Fruit fly (Drosophila melanogaster) whole organism, embryonic: ENCODE measurements around the gene HP1e.

Source experiments
- Adf1 ChIP-seq: fragments of 200-800 bp; sonication (Bioruptor generic); IDR thresholded peaks from 2 replicates; pipeline ENCODE4 v1.3.6; 2022; ENCODE audit warnings: missing biosample characterization, missing genetic modification characterization
- BEAF-32 ChIP-seq: fragments of 200-800 bp; sonication (Bioruptor generic); optimal IDR thresholded peaks from 3 replicates; lab custom pipeline; 2017; ENCODE audit warnings: missing biosample characterization, missing genetic modification characterization, mild to moderate bottlenecking, moderate library complexity, missing genetic modification reagents
- Bteb2 ChIP-seq: fragments of 200-800 bp; sonication (Bioruptor generic); optimal IDR thresholded peaks from 2 replicates; lab custom pipeline; 2016; ENCODE audit warnings: missing biosample characterization, missing genetic modification characterization
- CG11093 ChIP-seq: fragments of 200-800 bp; sonication (Bioruptor generic); IDR thresholded peaks from 3 replicates; pipeline ENCODE4 v1.3.6; 2022; ENCODE audit warnings: missing biosample characterization, missing genetic modification characterization
- CG11504 ChIP-seq: fragments of 200-800 bp; sonication (Bioruptor generic); optimal IDR thresholded peaks from 3 replicates; lab custom pipeline; 2019; ENCODE audit warnings: missing biosample characterization, mild to moderate bottlenecking, missing genetic modification characterization, moderate library complexity
- CG12659 ChIP-seq: fragments of 200-800 bp; sonication (Bioruptor generic); optimal IDR thresholded peaks from 3 replicates; lab custom pipeline; 2017; ENCODE audit warnings: mild to moderate bottlenecking, missing biosample characterization, missing genetic modification reagents, missing genetic modification characterization
- CG12769 ChIP-seq: fragments of 200-800 bp; sonication (Bioruptor generic); optimal IDR thresholded peaks from 2 replicates; lab custom pipeline; 2019; ENCODE audit warnings: missing biosample characterization, mild to moderate bottlenecking, missing genetic modification characterization, moderate library complexity
- CG15073 ChIP-seq: fragments of 200-800 bp; sonication (Bioruptor generic); optimal IDR thresholded peaks from 2 replicates; lab custom pipeline; 2016; ENCODE audit warnings: missing biosample characterization, missing genetic modification characterization
- CG15479 ChIP-seq: fragments of 200-800 bp; sonication (Bioruptor generic); optimal IDR thresholded peaks from 3 replicates; lab custom pipeline; 2019; ENCODE audit warnings: missing biosample characterization, mild to moderate bottlenecking, missing genetic modification characterization, moderate library complexity
- CG1602 ChIP-seq: fragments of 200-800 bp; sonication (Bioruptor generic); optimal IDR thresholded peaks from 3 replicates; lab custom pipeline; 2016; ENCODE audit warnings: missing biosample characterization, missing genetic modification characterization
- CG17612 ChIP-seq: fragments of 200-800 bp; sonication (Bioruptor generic); IDR thresholded peaks from 2 replicates; pipeline ENCODE4 v1.3.6; 2022; ENCODE audit warnings: missing biosample characterization, missing genetic modification characterization
- CG18476 ChIP-seq: fragments of 200-800 bp; sonication (Bioruptor generic); optimal IDR thresholded peaks from 2 replicates; lab custom pipeline; 2016; ENCODE audit warnings: missing biosample characterization, mild to moderate bottlenecking, missing genetic modification characterization
- CG18599 ChIP-seq: fragments of 200-800 bp; sonication (Bioruptor generic); optimal IDR thresholded peaks from 3 replicates; lab custom pipeline; 2017; ENCODE audit warnings: missing biosample characterization, missing genetic modification characterization, mild to moderate bottlenecking, moderate library complexity, missing genetic modification reagents
- CG31441 ChIP-seq: fragments of 200-800 bp; sonication (Bioruptor generic); IDR thresholded peaks from 2 replicates; pipeline ENCODE4 v1.3.6; 2022; ENCODE audit warnings: missing biosample characterization, missing genetic modification characterization
- CG3281 ChIP-seq: fragments of 200-800 bp; sonication (Bioruptor generic); optimal IDR thresholded peaks from 3 replicates; lab custom pipeline; 2017; ENCODE audit warnings: missing biosample characterization, mild to moderate bottlenecking, missing genetic modification characterization
- CG34376 ChIP-seq: fragments of 200-800 bp; sonication (Bioruptor generic); optimal IDR thresholded peaks from 2 replicates; lab custom pipeline; 2018; ENCODE audit warnings: missing biosample characterization, mild to moderate bottlenecking, missing genetic modification characterization
- CG4617 ChIP-seq: fragments of 200-800 bp; sonication (Bioruptor generic); optimal IDR thresholded peaks from 3 replicates; lab custom pipeline; 2016; ENCODE audit warnings: missing biosample characterization, missing genetic modification characterization, borderline replicate concordance
- CG5245 ChIP-seq: fragments of 200-800 bp; sonication (Bioruptor generic); optimal IDR thresholded peaks from 3 replicates; lab custom pipeline; 2016; ENCODE audit warnings: missing biosample characterization, missing genetic modification characterization
- CG7963 ChIP-seq: fragments of 200-800 bp; sonication (Bioruptor generic); IDR thresholded peaks from 3 replicates; pipeline ENCODE4 v1.3.6; 2022; ENCODE audit warnings: missing biosample characterization, missing genetic modification characterization; ENCODE audit not compliant: partially characterized antibody
- CG9797 ChIP-seq: fragments of 200-800 bp; sonication (Bioruptor generic); optimal IDR thresholded peaks from 3 replicates; lab custom pipeline; 2018; ENCODE audit warnings: missing biosample characterization, mild to moderate bottlenecking, missing genetic modification characterization
- D19B ChIP-seq: fragments of 200-800 bp; sonication (Bioruptor generic); optimal IDR thresholded peaks from 2 replicates; lab custom pipeline; 2017; ENCODE audit warnings: missing biosample characterization, mild to moderate bottlenecking, missing genetic modification characterization
- Dp ChIP-seq: fragments of 200-800 bp; sonication (Bioruptor generic); optimal IDR thresholded peaks from 2 replicates; lab custom pipeline; 2018; ENCODE audit warnings: missing biosample characterization, mild to moderate bottlenecking, missing genetic modification characterization, moderate library complexity
- Eip74EF ChIP-seq, 2 experiments: fragments of 200-800 bp in 1 of 2; fragments of >200 bp in 1 of 2; sonication (Bioruptor generic) in 1 of 2; optimal IDR thresholded peaks; 2 replicates each; lab custom pipeline; 2017 to 2019; ENCODE audit warnings: missing biosample characterization in 2 of 2, missing genetic modification characterization in 2 of 2, mild to moderate bottlenecking in 1 of 2, moderate library complexity in 1 of 2
- HLH3B ChIP-seq: fragments of 200-800 bp; sonication (Bioruptor generic); IDR thresholded peaks from 2 replicates; pipeline ENCODE4 v1.3.6; 2022; ENCODE audit warnings: missing biosample characterization, missing genetic modification characterization
- Hsf ChIP-seq: fragments of 200-800 bp; sonication (Bioruptor generic); optimal IDR thresholded peaks from 3 replicates; lab custom pipeline; 2016; ENCODE audit warnings: missing biosample characterization, missing genetic modification characterization
- Mrtf ChIP-seq: fragments of 200-800 bp; sonication (Bioruptor generic); IDR thresholded peaks from 3 replicates; pipeline ENCODE4 v1.3.6; 2022; ENCODE audit warnings: missing biosample characterization, missing genetic modification characterization
- NC2β ChIP-seq: fragments of 200-800 bp; sonication (Bioruptor generic); optimal IDR thresholded peaks from 2 replicates; lab custom pipeline; 2016; ENCODE audit warnings: missing biosample characterization, missing genetic modification characterization
- NFAT ChIP-seq: fragments of 200-800 bp; sonication (Bioruptor generic); IDR thresholded peaks from 2 replicates; pipeline ENCODE4 v1.3.6; 2022; ENCODE audit warnings: missing biosample characterization, missing genetic modification characterization
- Nf-YC ChIP-seq: fragments of 200-800 bp; optimal IDR thresholded peaks from 3 replicates; lab custom pipeline; 2019; ENCODE audit warnings: missing biosample characterization, mild to moderate bottlenecking, missing genetic modification characterization, moderate library complexity
- Oli ChIP-seq: fragments of 200-800 bp; sonication (Bioruptor generic); optimal IDR thresholded peaks from 2 replicates; lab custom pipeline; 2018; ENCODE audit warnings: missing biosample characterization, mild to moderate bottlenecking, missing genetic modification characterization, moderate library complexity
- Poxn ChIP-seq: fragments of 200-800 bp; sonication (Bioruptor generic); IDR thresholded peaks from 2 replicates; pipeline ENCODE4 v1.3.6; 2022; ENCODE audit warnings: missing biosample characterization, missing genetic modification characterization
- Rfx ChIP-seq: fragments of 200-800 bp; sonication (Bioruptor generic); IDR thresholded peaks from 2 replicates; pipeline ENCODE4 v1.3.6; 2022; ENCODE audit warnings: missing biosample characterization, missing genetic modification characterization
- bab2 ChIP-seq: fragments of 200-800 bp; sonication (Bioruptor generic); optimal IDR thresholded peaks from 2 replicates; lab custom pipeline; 2016; ENCODE audit warnings: missing biosample characterization, missing genetic modification characterization
- caup ChIP-seq: fragments of 200-800 bp; sonication (Bioruptor generic); optimal IDR thresholded peaks from 3 replicates; lab custom pipeline; 2017; ENCODE audit warnings: missing biosample characterization, mild to moderate bottlenecking, missing genetic modification characterization, moderate library complexity; ENCODE audit not compliant: severe bottlenecking
- danr ChIP-seq: fragments of 200-800 bp; sonication (Bioruptor generic); IDR thresholded peaks from 2 replicates; pipeline ENCODE4 v1.3.6; 2022; ENCODE audit warnings: missing biosample characterization, missing genetic modification characterization
- dati ChIP-seq: fragments of 200-800 bp; sonication (Bioruptor generic); IDR thresholded peaks from 2 replicates; pipeline ENCODE4 v1.3.6; 2022; ENCODE audit warnings: missing biosample characterization, missing genetic modification characterization
- dpn ChIP-seq, 2 experiments: fragments of 200-800 bp; sonication (Bioruptor generic); optimal IDR thresholded peaks; 3 replicates each; lab custom pipeline; 2016; ENCODE audit warnings: missing biosample characterization in 2 of 2, missing genetic modification characterization in 2 of 2
- jing ChIP-seq: fragments of 200-800 bp; sonication (Bioruptor generic); optimal IDR thresholded peaks from 2 replicates; lab custom pipeline; 2018; ENCODE audit warnings: missing biosample characterization, mild to moderate bottlenecking, missing genetic modification characterization
- nau ChIP-seq: fragments of 200-800 bp; sonication (Bioruptor generic); optimal IDR thresholded peaks from 3 replicates; lab custom pipeline; 2017; ENCODE audit warnings: missing biosample characterization, mild to moderate bottlenecking, missing genetic modification characterization, missing genetic modification reagents
- onecut ChIP-seq: fragments of 200-800 bp; sonication (Bioruptor generic); IDR thresholded peaks from 2 replicates; pipeline ENCODE4 v1.3.6; 2022; ENCODE audit warnings: missing biosample characterization, missing genetic modification characterization
- pan ChIP-seq, 4 experiments: fragments of >200 bp in 3 of 4; fragments of 200-800 bp in 1 of 4; sonication (Bioruptor generic) in 1 of 4; optimal IDR thresholded peaks in 3 of 4; IDR thresholded peaks in 1 of 4; 2 replicates each; pipeline versions ENCODE4 v1.3.6 to Lab custom; 2017 to 2022; ENCODE audit warnings: missing biosample characterization in 2 of 4, missing genetic modification characterization in 2 of 4, mixed read lengths in 1 of 4
- sc ChIP-seq, 3 experiments: fragments of >200 bp in 2 of 3; fragments of 200-800 bp in 1 of 3; sonication (Bioruptor generic) in 1 of 3; optimal IDR thresholded peaks; 2 replicates in 2 of 3; 3 replicates in 1 of 3; lab custom pipeline; 2017; ENCODE audit warnings: mild to moderate bottlenecking in 1 of 3, missing biosample characterization in 1 of 3, missing genetic modification characterization in 1 of 3, missing genetic modification reagents in 1 of 3
- sim ChIP-seq: fragments of 200-800 bp; sonication (Bioruptor generic); IDR thresholded peaks from 2 replicates; pipeline ENCODE4 v1.3.6; 2022; ENCODE audit warnings: missing biosample characterization, missing genetic modification characterization
- sima ChIP-seq: fragments of 200-800 bp; sonication (Bioruptor generic); optimal IDR thresholded peaks from 2 replicates; lab custom pipeline; 2016; ENCODE audit warnings: missing biosample characterization, missing genetic modification characterization
- sisA ChIP-seq: fragments of 200-800 bp; sonication (Bioruptor generic); IDR thresholded peaks from 2 replicates; pipeline ENCODE4 v1.3.6; 2022; ENCODE audit warnings: missing biosample characterization, missing genetic modification characterization
- sna ChIP-seq: fragments of 200-800 bp; sonication (Bioruptor generic); IDR thresholded peaks from 2 replicates; pipeline ENCODE4 v1.3.6; 2022; ENCODE audit warnings: missing biosample characterization, missing genetic modification characterization; ENCODE audit not compliant: partially characterized antibody
- tin ChIP-seq: fragments of 200-800 bp; sonication (Bioruptor generic); optimal IDR thresholded peaks from 3 replicates; lab custom pipeline; 2016; ENCODE audit warnings: missing biosample characterization, missing genetic modification characterization
- trh ChIP-seq: fragments of 200-800 bp; sonication (Bioruptor generic); optimal IDR thresholded peaks from 2 replicates; lab custom pipeline; 2016; ENCODE audit warnings: missing biosample characterization, missing genetic modification characterization
- tx ChIP-seq: fragments of 200-800 bp; sonication (Bioruptor generic); optimal IDR thresholded peaks from 2 replicates; lab custom pipeline; 2016; ENCODE audit warnings: missing biosample characterization, missing genetic modification characterization
- vvl ChIP-seq: fragments of 200-800 bp; sonication (Bioruptor generic); IDR thresholded peaks from 2 replicates; pipeline ENCODE4 v1.3.6; 2022; ENCODE audit warnings: missing biosample characterization, missing genetic modification characterization

HP1e gene

dm6 chr3R:9353276-9353652 is 31.7 kb downstream of the HP1e start (continued):
- TF ChIP-seq danr (no peak), CG12769 (tag; lab: Kevin White, UChicago) (no peak), onecut (GFP tag; lab: Robert Waterston, UW) (peak; percentile 66), Adf1 (GFP tag; lab: Robert Waterston, UW) (no peak), Mrtf (GFP tag; lab: Robert Waterston, UW) (no peak), BEAF-32 (GFP tag; lab: Kevin White, UChicago) (no peak), CG12659 (GFP tag; lab: Kevin White, UChicago) (peak; percentile 91), trh (GFP tag; lab: Kevin White, UChicago) (peak; percentile 36), CG15479 (GFP tag; lab: Kevin White, UChicago) (no peak), CG11504 (peak; percentile 88), CG18599 (GFP tag; lab: Kevin White, UChicago) (peak; percentile 92), sisA (GFP tag; lab: Robert Waterston, UW) (no peak), Bteb2 (GFP tag; lab: Kevin White, UChicago) (peak; percentile 56), D19B (GFP tag; lab: Kevin White, UChicago) (peak; percentile 70), Oli (tag; lab: Kevin White, UChicago) (peak; percentile 89), CG18476 (GFP tag; lab: Kevin White, UChicago) (peak; percentile 85), CG31441 (GFP tag; lab: Robert Waterston, UW) (no peak), dpn (GFP tag; optimal IDR thresholded peaks at IDR 0.05; lab: Kevin White, UChicago) (peak; percentile 56 to 84), Rfx (GFP tag; lab: Robert Waterston, UW) (no peak), HLH3B (GFP tag; lab: Robert Waterston, UW) (no peak), Dp (GFP tag; lab: Kevin White, UChicago) (no peak), dati (GFP tag; lab: Robert Waterston, UW) (no peak), jing (no peak), NC2β (GFP tag; lab: Kevin White, UChicago) (peak; percentile 16), sc (optimal IDR thresholded peaks at IDR 0.05; lab: Kevin White, UChicago) (no peak), sc (GFP tag; optimal IDR thresholded peaks at IDR 0.05; lab: Kevin White, UChicago) (peak; percentile 81), sim (GFP tag; lab: Robert Waterston, UW) (no peak), CG5245 (peak; percentile 62), sima (no peak), CG1602 (GFP tag; lab: Kevin White, UChicago) (peak; percentile 79), CG7963 (GFP tag; lab: Robert Waterston, UW) (no peak), vvl (no peak), Hsf (GFP tag; lab: Kevin White, UChicago) (peak; percentile 75), CG3281 (GFP tag; lab: Kevin White, UChicago) (peak; percentile 86), tin (GFP tag; lab: Kevin White, UChicago) (peak; percentile 79), Poxn (no peak), caup (GFP tag; lab: Kevin White, UChicago) (peak; percentile 80), sna (GFP tag; lab: Robert Waterston, UW) (no peak), CG4617 (peak; percentile 59), nau (GFP tag; lab: Kevin White, UChicago) (peak; percentile 73), NFAT (no peak), tx (peak; percentile 22), Nf-YC (tag; lab: Kevin White, UChicago) (peak; percentile 78), bab2 (GFP tag; lab: Kevin White, UChicago) (peak; percentile 42), CG17612 (no peak), CG11093 (GFP tag; lab: Robert Waterston, UW) (peak; percentile 64; the same call in 2 of the 3 replicates), pan (optimal IDR thresholded peaks at IDR 0.05; lab: Kevin White, UChicago) (no peak), pan (GFP tag; optimal IDR thresholded peaks at IDR 0.05 in 1 of 2, IDR thresholded peaks at IDR 0.05 in 1 of 2) (no peak), CG34376 (GFP tag; lab: Kevin White, UChicago) (no peak), CG9797 (GFP tag; lab: Kevin White, UChicago) (no peak), Eip74EF (GFP tag; optimal IDR thresholded peaks at IDR 0.05; lab: Kevin White, UChicago) (peak in 1 of 2 experiments; percentile 88), CG15073 (peak; percentile 10)
